Fruit fly (Drosophila melanogaster) whole organism, embryonic: ENCODE measurements around the gene pyd.

Source experiments
- Adf1 ChIP-seq: fragments of 200-800 bp; sonication (Bioruptor generic); IDR thresholded peaks from 2 replicates; pipeline ENCODE4 v1.3.6; 2022; ENCODE audit warnings: missing biosample characterization, missing genetic modification characterization
- CG11398 ChIP-seq: fragments of 200-800 bp; sonication (Bioruptor generic); optimal IDR thresholded peaks from 2 replicates; lab custom pipeline; 2016; ENCODE audit warnings: missing biosample characterization, missing genetic modification characterization
- CG12299 ChIP-seq: fragments of 200-800 bp; sonication (Bioruptor generic); optimal IDR thresholded peaks from 2 replicates; lab custom pipeline; 2018; ENCODE audit warnings: missing biosample characterization, mild to moderate bottlenecking, missing genetic modification characterization
- CG13424 ChIP-seq: fragments of 200-800 bp; sonication (Bioruptor generic); optimal IDR thresholded peaks from 2 replicates; lab custom pipeline; 2019; ENCODE audit warnings: missing biosample characterization, mild to moderate bottlenecking, missing genetic modification characterization, moderate library complexity
- CG15073 ChIP-seq: fragments of 200-800 bp; sonication (Bioruptor generic); optimal IDR thresholded peaks from 2 replicates; lab custom pipeline; 2016; ENCODE audit warnings: missing biosample characterization, missing genetic modification characterization
- CG15601 ChIP-seq: fragments of 200-800 bp; sonication (Bioruptor generic); optimal IDR thresholded peaks from 3 replicates; lab custom pipeline; 2019; ENCODE audit warnings: missing biosample characterization, mild to moderate bottlenecking, missing genetic modification characterization, moderate library complexity
- CG1602 ChIP-seq: fragments of 200-800 bp; sonication (Bioruptor generic); optimal IDR thresholded peaks from 3 replicates; lab custom pipeline; 2016; ENCODE audit warnings: missing biosample characterization, missing genetic modification characterization
- CG17568 ChIP-seq: fragments of 200-800 bp; sonication (Bioruptor generic); optimal IDR thresholded peaks from 2 replicates; lab custom pipeline; 2018; ENCODE audit warnings: missing biosample characterization, mild to moderate bottlenecking, missing genetic modification characterization, moderate library complexity
- CG18619 ChIP-seq: fragments of 200-800 bp; sonication (Bioruptor generic); optimal IDR thresholded peaks from 3 replicates; lab custom pipeline; 2017; ENCODE audit warnings: missing biosample characterization, mild to moderate bottlenecking, missing genetic modification characterization
- CG30403 ChIP-seq: fragments of 200-800 bp; sonication (Bioruptor generic); optimal IDR thresholded peaks from 3 replicates; lab custom pipeline; 2016; ENCODE audit warnings: missing biosample characterization, missing genetic modification characterization
- CG34224 ChIP-seq: fragments of 200-800 bp; sonication (Bioruptor generic); IDR thresholded peaks from 3 replicates; pipeline ENCODE4 v1.3.6; 2022; ENCODE audit warnings: missing biosample characterization, missing genetic modification characterization; ENCODE audit not compliant: partially characterized antibody
- CG34376 ChIP-seq: fragments of 200-800 bp; sonication (Bioruptor generic); optimal IDR thresholded peaks from 2 replicates; lab custom pipeline; 2018; ENCODE audit warnings: missing biosample characterization, mild to moderate bottlenecking, missing genetic modification characterization
- CG4360 ChIP-seq: fragments of 200-800 bp; sonication (Bioruptor generic); IDR thresholded peaks from 2 replicates; pipeline ENCODE4 v1.3.6; 2022; ENCODE audit warnings: missing biosample characterization, missing genetic modification characterization
- CG4730 ChIP-seq: fragments of 200-800 bp; sonication (Bioruptor generic); IDR thresholded peaks from 2 replicates; pipeline ENCODE4 v1.3.6; 2022; ENCODE audit warnings: missing biosample characterization, missing genetic modification characterization
- CG7271 ChIP-seq: fragments of 200-800 bp; sonication (Bioruptor generic); optimal IDR thresholded peaks from 2 replicates; lab custom pipeline; 2018; ENCODE audit warnings: missing biosample characterization, mild to moderate bottlenecking, missing genetic modification characterization, moderate library complexity
- CG7928 ChIP-seq: fragments of 200-800 bp; sonication (Bioruptor generic); optimal IDR thresholded peaks from 2 replicates; lab custom pipeline; 2017; ENCODE audit warnings: missing biosample characterization, mild to moderate bottlenecking, missing genetic modification characterization
- CG9932 ChIP-seq: fragments of 200-800 bp; sonication (Bioruptor generic); IDR thresholded peaks from 2 replicates; pipeline ENCODE4 v1.3.6; 2022; ENCODE audit warnings: missing biosample characterization, missing genetic modification characterization
- Camta ChIP-seq: fragments of 200-800 bp; sonication (Bioruptor generic); optimal IDR thresholded peaks from 2 replicates; lab custom pipeline; 2016; ENCODE audit warnings: missing biosample characterization, missing genetic modification characterization
- D ChIP-seq, 2 experiments: fragments of 200-800 bp in 1 of 2; fragments of >200 bp in 1 of 2; sonication (Bioruptor generic) in 1 of 2; optimal IDR thresholded peaks; 2 replicates in 1 of 2; 3 replicates in 1 of 2; lab custom pipeline; 2017; ENCODE audit warnings: mild to moderate bottlenecking in 1 of 2, missing biosample characterization in 1 of 2, missing genetic modification characterization in 1 of 2, missing genetic modification reagents in 1 of 2
- D19B ChIP-seq: fragments of 200-800 bp; sonication (Bioruptor generic); optimal IDR thresholded peaks from 2 replicates; lab custom pipeline; 2017; ENCODE audit warnings: missing biosample characterization, mild to moderate bottlenecking, missing genetic modification characterization
- Dref ChIP-seq: fragments of 200-800 bp; sonication (Bioruptor generic); IDR thresholded peaks from 2 replicates; pipeline ENCODE4 v1.3.6; 2022; ENCODE audit warnings: missing biosample characterization, missing genetic modification characterization
- Fer2 ChIP-seq: fragments of 200-800 bp; sonication (Bioruptor generic); optimal IDR thresholded peaks from 2 replicates; lab custom pipeline; 2018; ENCODE audit warnings: missing biosample characterization, mild to moderate bottlenecking, missing genetic modification characterization, moderate library complexity
- Gsc ChIP-seq: fragments of 200-800 bp; sonication (Bioruptor generic); IDR thresholded peaks from 2 replicates; pipeline ENCODE4 v1.3.6; 2022; ENCODE audit warnings: missing biosample characterization, missing genetic modification characterization
- H15 ChIP-seq: fragments of 200-800 bp; sonication (Bioruptor generic); IDR thresholded peaks from 3 replicates; pipeline ENCODE4 v1.3.6; 2022; ENCODE audit warnings: missing biosample characterization, missing genetic modification characterization
- Hand ChIP-seq: fragments of 200-800 bp; sonication (Bioruptor generic); optimal IDR thresholded peaks from 2 replicates; lab custom pipeline; 2017; ENCODE audit warnings: mild to moderate bottlenecking, missing biosample characterization, missing genetic modification reagents, missing genetic modification characterization
- Lhr ChIP-seq: fragments of 200-800 bp; sonication (Bioruptor generic); optimal IDR thresholded peaks from 3 replicates; lab custom pipeline; 2017; ENCODE audit warnings: mild to moderate bottlenecking, missing biosample characterization, missing genetic modification reagents, missing genetic modification characterization
- MBD-R2 ChIP-seq: fragments of 200-800 bp; sonication (Bioruptor generic); IDR thresholded peaks from 2 replicates; pipeline ENCODE4 v1.3.6; 2022; ENCODE audit warnings: missing biosample characterization, missing genetic modification characterization
- Med ChIP-seq: fragments of 200-800 bp; sonication (Bioruptor generic); peaks from one replicate; lab custom pipeline; 2016; ENCODE audit warnings: missing biosample characterization, missing genetic modification characterization, mild to moderate bottlenecking, inconsistent platforms, moderate library complexity
- Oli ChIP-seq: fragments of 200-800 bp; sonication (Bioruptor generic); optimal IDR thresholded peaks from 2 replicates; lab custom pipeline; 2018; ENCODE audit warnings: missing biosample characterization, mild to moderate bottlenecking, missing genetic modification characterization, moderate library complexity
- Optix ChIP-seq: fragments of 200-800 bp; sonication (Bioruptor generic); IDR thresholded peaks from 3 replicates; pipeline ENCODE4 v1.3.6; 2022; ENCODE audit warnings: missing biosample characterization, missing genetic modification characterization
- Ravus ChIP-seq: fragments of 200-800 bp; sonication (Bioruptor generic); IDR thresholded peaks from 2 replicates; pipeline ENCODE4 v1.3.6; 2022; ENCODE audit warnings: missing biosample characterization, missing genetic modification characterization
- Side ChIP-seq: fragments of 200-800 bp; sonication (Bioruptor generic); optimal IDR thresholded peaks from 2 replicates; lab custom pipeline; 2016; ENCODE audit warnings: missing biosample characterization, missing genetic modification characterization
- Spps ChIP-seq: fragments of 200-800 bp; sonication (Bioruptor generic); optimal IDR thresholded peaks from 2 replicates; lab custom pipeline; 2018; ENCODE audit warnings: missing biosample characterization, mild to moderate bottlenecking, missing genetic modification characterization
- Stat92E ChIP-seq, 3 experiments: fragments of >200 bp in 2 of 3; fragments of 200-800 bp in 1 of 3; sonication (Bioruptor generic) in 1 of 3; optimal IDR thresholded peaks; 2 replicates each; lab custom pipeline; 2017 to 2019; ENCODE audit warnings: missing biosample characterization in 3 of 3, missing genetic modification characterization in 3 of 3, mild to moderate bottlenecking in 1 of 3, moderate library complexity in 1 of 3
- Xrp1 ChIP-seq: fragments of 200-800 bp; sonication (Bioruptor generic); IDR thresholded peaks from 2 replicates; pipeline ENCODE4 v1.3.6; 2022; ENCODE audit warnings: missing biosample characterization, missing genetic modification characterization
- al ChIP-seq: fragments of 200-800 bp; sonication (Bioruptor generic); IDR thresholded peaks from 2 replicates; pipeline ENCODE4 v1.3.6; 2022; ENCODE audit warnings: missing biosample characterization, missing genetic modification characterization
- bigmax ChIP-seq: fragments of 200-800 bp; sonication (Bioruptor generic); optimal IDR thresholded peaks from 2 replicates; lab custom pipeline; 2018; ENCODE audit warnings: missing biosample characterization, mild to moderate bottlenecking, missing genetic modification characterization
- crp ChIP-seq, 2 experiments: fragments of 200-800 bp; sonication (Bioruptor generic); optimal IDR thresholded peaks; 2 replicates in 1 of 2; 3 replicates in 1 of 2; lab custom pipeline; 2017; ENCODE audit warnings: missing biosample characterization in 2 of 2, missing genetic modification characterization in 2 of 2, mild to moderate bottlenecking in 1 of 2, moderate library complexity in 1 of 2
- emc ChIP-seq: fragments of 200-800 bp; sonication (Bioruptor generic); optimal IDR thresholded peaks from 2 replicates; lab custom pipeline; 2016; ENCODE audit warnings: missing biosample characterization, missing genetic modification characterization
- fd3F ChIP-seq: fragments of 200-800 bp; sonication (Bioruptor generic); optimal IDR thresholded peaks from 2 replicates; lab custom pipeline; 2018; ENCODE audit warnings: missing biosample characterization, mild to moderate bottlenecking, missing genetic modification characterization, moderate library complexity
- gcm ChIP-seq: fragments of 200-800 bp; sonication (Bioruptor generic); optimal IDR thresholded peaks from 2 replicates; lab custom pipeline; 2019; ENCODE audit warnings: missing biosample characterization, mild to moderate bottlenecking, missing genetic modification characterization, moderate library complexity
- hbn ChIP-seq: fragments of 200-800 bp; sonication (Bioruptor generic); IDR thresholded peaks from 2 replicates; pipeline ENCODE4 v1.3.6; 2022; ENCODE audit warnings: missing biosample characterization, missing genetic modification characterization; ENCODE audit not compliant: partially characterized antibody
- lmd ChIP-seq: fragments of 200-800 bp; sonication (Bioruptor generic); IDR thresholded peaks from 2 replicates; pipeline ENCODE4 v1.3.6; 2022; ENCODE audit warnings: missing biosample characterization, missing genetic modification characterization
- otp ChIP-seq: fragments of 200-800 bp; sonication (Bioruptor generic); IDR thresholded peaks from 3 replicates; pipeline ENCODE4, ENCODE4 v1.3.6; 2022; ENCODE audit warnings: missing biosample characterization, missing genetic modification characterization
- sc ChIP-seq, 3 experiments: fragments of >200 bp in 2 of 3; fragments of 200-800 bp in 1 of 3; sonication (Bioruptor generic) in 1 of 3; optimal IDR thresholded peaks; 2 replicates in 2 of 3; 3 replicates in 1 of 3; lab custom pipeline; 2017; ENCODE audit warnings: mild to moderate bottlenecking in 1 of 3, missing biosample characterization in 1 of 3, missing genetic modification characterization in 1 of 3, missing genetic modification reagents in 1 of 3
- sim ChIP-seq: fragments of 200-800 bp; sonication (Bioruptor generic); IDR thresholded peaks from 2 replicates; pipeline ENCODE4 v1.3.6; 2022; ENCODE audit warnings: missing biosample characterization, missing genetic modification characterization
- stwl ChIP-seq: fragments of 200-800 bp; sonication (Bioruptor generic); optimal IDR thresholded peaks from 3 replicates; lab custom pipeline; 2018; ENCODE audit warnings: missing biosample characterization, mild to moderate bottlenecking, missing genetic modification characterization, moderate library complexity
- tll ChIP-seq, 2 experiments: fragments of 200-800 bp in 1 of 2; fragments of >200 bp in 1 of 2; sonication (Bioruptor generic) in 1 of 2; optimal IDR thresholded peaks; 2 replicates each; lab custom pipeline; 2017 to 2019; ENCODE audit warnings: missing biosample characterization in 2 of 2, missing genetic modification characterization in 2 of 2, mild to moderate bottlenecking in 1 of 2, moderate library complexity in 1 of 2
- yki ChIP-seq: fragments of >200 bp; optimal IDR thresholded peaks from 3 replicates; lab custom pipeline; 2018

The pyd gene

DNA sequence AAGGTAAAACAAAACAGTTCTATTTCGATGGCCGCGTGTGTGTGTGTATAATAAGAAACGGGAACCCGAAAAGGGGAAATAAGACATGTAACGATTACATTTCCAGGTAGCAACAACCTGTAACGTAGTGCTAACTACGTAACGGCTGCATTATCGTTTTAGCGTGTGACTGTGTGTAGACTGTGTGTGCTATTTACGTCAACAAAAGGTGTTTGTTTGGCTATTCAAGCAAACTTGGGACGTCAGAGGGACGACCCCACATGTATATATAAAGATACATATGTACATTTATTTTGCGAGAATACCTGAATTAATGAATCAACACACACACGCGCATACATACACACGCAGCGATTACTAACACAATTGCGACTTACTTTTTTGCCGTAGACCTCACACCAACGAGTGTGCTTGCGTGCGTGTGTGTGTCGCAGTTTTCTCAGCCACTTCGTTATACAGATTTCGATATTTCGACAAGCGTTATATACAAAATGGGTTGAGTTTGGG, 112.1 kb downstream of the pyd start (continued):
- TF ChIP-seq stwl (tag; lab: Kevin White, UChicago) (no peak), CG7271 (tag; lab: Kevin White, UChicago) (no peak), tll (GFP tag; optimal IDR thresholded peaks at IDR 0.05; lab: Kevin White, UChicago) (peak in 1 of 2 experiments; percentile 63), emc (GFP tag; lab: Kevin White, UChicago) (no peak), otp (GFP tag; lab: Robert Waterston, UW) (no peak), Side (peak; percentile 20), yki (no peak), sc (optimal IDR thresholded peaks at IDR 0.05; lab: Kevin White, UChicago) (no peak), sc (GFP tag; optimal IDR thresholded peaks at IDR 0.05; lab: Kevin White, UChicago) (no peak), Spps (tag; lab: Kevin White, UChicago) (no peak), CG18619 (no peak), CG1602 (GFP tag; lab: Kevin White, UChicago) (no peak), CG34224 (GFP tag; lab: Robert Waterston, UW) (no peak), Optix (GFP tag; lab: Robert Waterston, UW) (0 out of 3 replicates have a peak, but pooled peaks have one; percentile 17), Ravus (no peak), CG12299 (peak; percentile 36), CG7928 (no peak), CG4360 (GFP tag; lab: Robert Waterston, UW) (no peak), gcm (GFP tag; lab: Kevin White, UChicago) (no peak), Med (GFP tag; lab: Kevin White, UChicago) (peak; percentile 91), Xrp1 (GFP tag; lab: Robert Waterston, UW) (peak; percentile 53), fd3F (GFP tag; lab: Kevin White, UChicago) (peak; percentile 25), CG30403 (no peak), crp (GFP tag; optimal IDR thresholded peaks at IDR 0.05; lab: Kevin White, UChicago) (no peak), Gsc (GFP tag; lab: Robert Waterston, UW) (no peak), CG11398 (GFP tag; lab: Kevin White, UChicago) (no peak), Stat92E (GFP tag; optimal IDR thresholded peaks at IDR 0.05; lab: Kevin White, UChicago) (no peak), H15 (GFP tag; lab: Robert Waterston, UW) (no peak), Oli (no peak), CG15601 (no peak), CG34376 (GFP tag; lab: Kevin White, UChicago) (peak; percentile 48), hbn (GFP tag; lab: Robert Waterston, UW) (no peak), Hand (GFP tag; lab: Kevin White, UChicago) (no peak), bigmax (GFP tag; lab: Kevin White, UChicago) (no peak), sim (GFP tag; lab: Robert Waterston, UW) (no peak), CG17568 (GFP tag; lab: Kevin White, UChicago) (no peak), Fer2 (tag; lab: Kevin White, UChicago) (no peak), CG9932 (GFP tag; lab: Robert Waterston, UW) (peak; percentile 32; the same call in 1 of the 2 replicates), Dref (GFP tag; lab: Robert Waterston, UW) (no peak), Lhr (GFP tag; lab: Kevin White, UChicago) (no peak), CG13424 (no peak), D (optimal IDR thresholded peaks at IDR 0.05; lab: Kevin White, UChicago) (no peak), D (GFP tag; optimal IDR thresholded peaks at IDR 0.05; lab: Kevin White, UChicago) (no peak), Adf1 (peak; percentile 8; the same call in 1 of the 2 replicates), CG4730 (GFP tag; lab: Robert Waterston, UW) (no peak), lmd (GFP tag; lab: Robert Waterston, UW) (no peak), MBD-R2 (GFP tag; lab: Robert Waterston, UW) (peak; percentile 13; the same call in 1 of the 2 replicates), CG15073 (GFP tag; lab: Kevin White, UChicago) (no peak), al (GFP tag; lab: Robert Waterston, UW) (no peak), D19B (GFP tag; lab: Kevin White, UChicago) (no peak), Camta (GFP tag; lab: Kevin White, UChicago) (no peak)
